Fruit fly (Drosophila melanogaster) whole organism, wandering third instar larva: ENCODE data around the gene TTLL4A.

ENCODE experiments used
- Abd-B ChIP-seq: fragments of >200 bp; optimal IDR thresholded peaks from 2 replicates; lab custom pipeline; 2017; ENCODE audit warnings: missing biosample characterization, missing genetic modification characterization
- CG32264 ChIP-seq: fragments of 200-800 bp; sonication (Bioruptor generic); optimal IDR thresholded peaks from 2 replicates; lab custom pipeline; 2016; ENCODE audit warnings: missing biosample characterization, missing genetic modification characterization
- CG9705 ChIP-seq: fragments of 200-800 bp; sonication (Bioruptor generic); optimal IDR thresholded peaks from 2 replicates; lab custom pipeline; 2018; ENCODE audit warnings: missing biosample characterization, mild to moderate bottlenecking, missing genetic modification characterization
- CrebA ChIP-seq: fragments of 200-800 bp; sonication (Bioruptor generic); optimal IDR thresholded peaks from 2 replicates; lab custom pipeline; 2016; ENCODE audit warnings: missing biosample characterization, mild to moderate bottlenecking, missing genetic modification characterization, borderline replicate concordance
- Dfd ChIP-seq: fragments of >200 bp; optimal IDR thresholded peaks from 2 replicates; lab custom pipeline; 2017; ENCODE audit warnings: missing biosample characterization, missing genetic modification characterization
- Dif ChIP-seq: fragments of 200-275, 200-300 bp; sonication (Bioruptor generic); optimal IDR thresholded peaks from 2 replicates; lab custom pipeline; 2018; ENCODE audit warnings: missing biosample characterization, missing genetic modification characterization; ENCODE audit not compliant: partially characterized antibody
- GATAd ChIP-seq: sonication (Bioruptor generic); optimal IDR thresholded peaks from 2 replicates; lab custom pipeline; 2016; ENCODE audit warnings: missing biosample characterization, missing genetic modification characterization
- HLH106 ChIP-seq: fragments of 200-800 bp; optimal IDR thresholded peaks from 3 replicates; lab custom pipeline; 2019; ENCODE audit warnings: missing biosample characterization, mild to moderate bottlenecking, missing genetic modification characterization, moderate library complexity
- Hnf4 ChIP-seq: fragments of 200-800 bp; sonication (Bioruptor generic); optimal IDR thresholded peaks from 2 replicates; lab custom pipeline; 2016; ENCODE audit warnings: missing biosample characterization, mild to moderate bottlenecking, missing genetic modification characterization
- Hr78 ChIP-seq: fragments of >200 bp; optimal IDR thresholded peaks from 2 replicates; lab custom pipeline; 2017; ENCODE audit warnings: missing biosample characterization, missing genetic modification characterization
- Hr83 ChIP-seq: fragments of 200-300 bp; sonication (Bioruptor generic); optimal IDR thresholded peaks from 2 replicates; lab custom pipeline; 2016; ENCODE audit warnings: missing biosample characterization, mild to moderate bottlenecking, missing genetic modification characterization, moderate library complexity; ENCODE audit not compliant: poor library complexity, severe bottlenecking
- Jra ChIP-seq: sonication (Bioruptor generic); optimal IDR thresholded peaks from 2 replicates; lab custom pipeline; 2016; ENCODE audit warnings: missing biosample characterization, missing genetic modification characterization
- Mio ChIP-seq: sonication (Bioruptor generic); optimal IDR thresholded peaks from 2 replicates; lab custom pipeline; 2016; ENCODE audit warnings: missing biosample characterization, missing genetic modification characterization
- Myc ChIP-seq: fragments of >200 bp; optimal IDR thresholded peaks from 2 replicates; lab custom pipeline; 2017
- N ChIP-seq: fragments of >200 bp; optimal IDR thresholded peaks from 2 replicates; lab custom pipeline; 2018; ENCODE audit warnings: missing biosample characterization, missing external identifiers, missing genetic modification characterization
- OdsH ChIP-seq: fragments of 200-800 bp; sonication (Bioruptor generic); optimal IDR thresholded peaks from 2 replicates; lab custom pipeline; 2016; ENCODE audit warnings: missing biosample characterization, mild to moderate bottlenecking, missing genetic modification characterization
- Rel ChIP-seq, 2 experiments: fragments of 200-800 bp; sonication (Bioruptor generic) in 1 of 2; optimal IDR thresholded peaks; 2 replicates in 1 of 2; 3 replicates in 1 of 2; lab custom pipeline; 2016 to 2019; ENCODE audit warnings: mild to moderate bottlenecking in 2 of 2, missing biosample characterization in 2 of 2, missing genetic modification characterization in 2 of 2, moderate library complexity in 1 of 2
- Sp1 ChIP-seq: fragments of 200-800 bp; sonication (Bioruptor generic); optimal IDR thresholded peaks from 3 replicates; lab custom pipeline; 2019; ENCODE audit warnings: missing biosample characterization, mild to moderate bottlenecking, missing genetic modification characterization, moderate library complexity
- br ChIP-seq: fragments of 200-800 bp; sonication (Bioruptor generic); optimal IDR thresholded peaks from 2 replicates; lab custom pipeline; 2016; ENCODE audit warnings: missing biosample characterization, missing genetic modification characterization
- brk ChIP-seq: fragments of 200-800 bp; sonication (Bioruptor generic); optimal IDR thresholded peaks from 2 replicates; lab custom pipeline; 2016; ENCODE audit warnings: missing biosample characterization, mild to moderate bottlenecking, missing genetic modification characterization
- dl ChIP-seq, 2 experiments: fragments of 175-275, 200-275 bp in 1 of 2; fragments of 200-275 bp in 1 of 2; sonication (Bioruptor generic); optimal IDR thresholded peaks; lab custom pipeline; 2018; ENCODE audit warnings: mild to moderate bottlenecking in 2 of 2, missing biosample characterization in 2 of 2, missing genetic modification characterization in 2 of 2, moderate library complexity in 2 of 2; ENCODE audit not compliant: partially characterized antibody in 2 of 2, insufficient read depth in 1 of 2
- dmrt93B ChIP-seq: fragments of 200-800 bp; sonication (Bioruptor generic); optimal IDR thresholded peaks from 2 replicates; lab custom pipeline; 2018; ENCODE audit warnings: missing biosample characterization, mild to moderate bottlenecking, missing genetic modification characterization
- dsf ChIP-seq: sonication (Bioruptor generic); optimal IDR thresholded peaks from 2 replicates; lab custom pipeline; 2016; ENCODE audit warnings: missing biosample characterization, missing genetic modification characterization, borderline replicate concordance
- foxo ChIP-seq, 2 experiments: fragments of 200-800 bp; sonication (Bioruptor generic); optimal IDR thresholded peaks; 2 replicates in 1 of 2; 3 replicates in 1 of 2; lab custom pipeline; 2016 to 2017; ENCODE audit warnings: missing biosample characterization in 2 of 2, missing genetic modification characterization in 2 of 2
- fru ChIP-seq: fragments of 200-800 bp; sonication (Bioruptor generic); optimal IDR thresholded peaks from 3 replicates; lab custom pipeline; 2016; ENCODE audit warnings: missing biosample characterization, mild to moderate bottlenecking, missing genetic modification characterization
- h ChIP-seq: fragments of 200-800 bp; sonication (Bioruptor generic); optimal IDR thresholded peaks from 3 replicates; lab custom pipeline; 2016; ENCODE audit warnings: missing biosample characterization, mild to moderate bottlenecking, missing genetic modification characterization
- jim ChIP-seq: fragments of 175-275, 200-325 bp; sonication (Bioruptor generic); optimal IDR thresholded peaks from 2 replicates; lab custom pipeline; 2016; ENCODE audit warnings: missing biosample characterization, mild to moderate bottlenecking, missing genetic modification characterization
- lola ChIP-seq: fragments of >200 bp; optimal IDR thresholded peaks from 2 replicates; lab custom pipeline; 2017; ENCODE audit warnings: missing biosample characterization, missing genetic modification characterization
- pan ChIP-seq: fragments of >200 bp; optimal IDR thresholded peaks from 2 replicates; lab custom pipeline; 2017
- psq ChIP-seq: fragments of 200-800 bp; sonication (Bioruptor generic); optimal IDR thresholded peaks from 3 replicates; lab custom pipeline; 2017; ENCODE audit warnings: missing biosample characterization, mild to moderate bottlenecking, missing genetic modification characterization, moderate library complexity
- rgr ChIP-seq: fragments of 200-800 bp; sonication (Bioruptor generic); optimal IDR thresholded peaks from 3 replicates; lab custom pipeline; 2016; ENCODE audit warnings: missing biosample characterization, mild to moderate bottlenecking, missing genetic modification characterization
- sage ChIP-seq: fragments of 200-800 bp; sonication (Bioruptor generic); optimal IDR thresholded peaks from 2 replicates; lab custom pipeline; 2016; ENCODE audit warnings: missing biosample characterization, mild to moderate bottlenecking, missing genetic modification characterization
- sv ChIP-seq: fragments of 200-800 bp; sonication (Bioruptor generic); optimal IDR thresholded peaks from 3 replicates; lab custom pipeline; 2016; ENCODE audit warnings: missing biosample characterization, missing genetic modification characterization
- tai ChIP-seq: sonication (Bioruptor generic); optimal IDR thresholded peaks from 2 replicates; lab custom pipeline; 2016; ENCODE audit warnings: missing biosample characterization, missing genetic modification characterization
- usp ChIP-seq: fragments of >200 bp; optimal IDR thresholded peaks from 2 replicates; lab custom pipeline; 2017; ENCODE audit warnings: missing biosample characterization, missing genetic modification characterization
- woc ChIP-seq: sonication (Bioruptor generic); optimal IDR thresholded peaks from 2 replicates; lab custom pipeline; 2016; ENCODE audit warnings: missing biosample characterization, mild to moderate bottlenecking, missing genetic modification characterization

TTLL4A gene

dm6 chr2L:11037583-11038517 lies 48.6 kb downstream of the TTLL4A start:
- TF ChIP-seq dsf (GFP tag; lab: Kevin White, UChicago) = no peak
- no peak for TF ChIP-seq Hr78
- TF ChIP-seq Myc (lab: Kevin White, UChicago) = no peak
- no peak for TF ChIP-seq woc
- TF ChIP-seq psq = no peak
- TF ChIP-seq lola (GFP tag; lab: Kevin White, UChicago) = no peak
- TF ChIP-seq OdsH (GFP tag; lab: Kevin White, UChicago) = no peak
- TF ChIP-seq Hr83 (GFP tag; lab: Kevin White, UChicago) = no peak
- TF ChIP-seq HLH106 (tag; lab: Kevin White, UChicago) = no peak
- no peak for TF ChIP-seq Mio (GFP tag; lab: Kevin White, UChicago)
- TF ChIP-seq br (GFP tag; lab: Kevin White, UChicago) = peak; percentile 36
- TF ChIP-seq Dif (GFP tag; lab: Kevin White, UChicago) = no peak
- TF ChIP-seq GATAd (GFP tag; lab: Kevin White, UChicago) = no peak
- TF ChIP-seq CrebA = no peak
- TF ChIP-seq Sp1 (GFP tag; lab: Kevin White, UChicago) = no peak
- TF ChIP-seq Rel (GFP tag; optimal IDR thresholded peaks at IDR 0.05; lab: Kevin White, UChicago) = no peak
- no peak for TF ChIP-seq Rel (tag; optimal IDR thresholded peaks at IDR 0.05; lab: Kevin White, UChicago)
- TF ChIP-seq pan (lab: Kevin White, UChicago) = no peak
- no peak for TF ChIP-seq N (GFP tag; lab: Kevin White, UChicago)
- TF ChIP-seq jim (GFP tag; lab: Kevin White, UChicago) = no peak
- TF ChIP-seq rgr = peak; percentile 16
- peak; percentile 27 for TF ChIP-seq fru
- TF ChIP-seq tai (GFP tag; lab: Kevin White, UChicago) = peak; percentile 43
- TF ChIP-seq usp = no peak
- TF ChIP-seq sv (GFP tag; lab: Kevin White, UChicago) = peak; percentile 43
- no peak for TF ChIP-seq Dfd (GFP tag; lab: Kevin White, UChicago)
- no peak for TF ChIP-seq sage (GFP tag; lab: Kevin White, UChicago)
- no peak for TF ChIP-seq dmrt93B (GFP tag; lab: Kevin White, UChicago)

- TF ChIP-seq jim (GFP tag; lab: Kevin White, UChicago) (no peak), sage (GFP tag; lab: Kevin White, UChicago) (peak; percentile 11), Dfd (GFP tag; lab: Kevin White, UChicago) (no peak), h (GFP tag; lab: Kevin White, UChicago) (peak; percentile 34), brk (peak; percentile 54), Rel (GFP tag; optimal IDR thresholded peaks at IDR 0.05; lab: Kevin White, UChicago) (no peak), Rel (tag; optimal IDR thresholded peaks at IDR 0.05; lab: Kevin White, UChicago) (peak; percentile 36), foxo (GFP tag; optimal IDR thresholded peaks at IDR 0.05; lab: Kevin White, UChicago) (no peak), Dif (GFP tag; lab: Kevin White, UChicago) (peak; percentile 38)
These were observed 49.7 kb downstream of the TTLL4A start for dm6 chr2L:11038918-11039317.

dm6 chr2L:11039548-11040144 lies 50.4 kb downstream of the TTLL4A start:
- TF ChIP-seq Hnf4 (GFP tag; lab: Kevin White, UChicago) (no peak), sage (GFP tag; lab: Kevin White, UChicago) (no peak), Hr78 (no peak), br (GFP tag; lab: Kevin White, UChicago) (no peak), jim (GFP tag; lab: Kevin White, UChicago) (no peak), Abd-B (GFP tag; lab: Kevin White, UChicago) (no peak), GATAd (GFP tag; lab: Kevin White, UChicago) (no peak), sv (GFP tag; lab: Kevin White, UChicago) (no peak), Rel (GFP tag; optimal IDR thresholded peaks at IDR 0.05; lab: Kevin White, UChicago) (no peak), Rel (tag; optimal IDR thresholded peaks at IDR 0.05; lab: Kevin White, UChicago) (no peak), dl (GFP tag; optimal IDR thresholded peaks at IDR 0.05; lab: Kevin White, UChicago; ENCODE audit: insufficient read depth in 1 of 2, partially characterized antibody in 2 of 2) (no peak), Dfd (GFP tag; lab: Kevin White, UChicago) (no peak), CG9705 (GFP tag; lab: Kevin White, UChicago) (no peak), Jra (GFP tag; lab: Kevin White, UChicago) (no peak), CrebA (no peak), dmrt93B (GFP tag; lab: Kevin White, UChicago) (no peak), CG32264 (GFP tag; lab: Kevin White, UChicago) (no peak), usp (no peak), tai (GFP tag; lab: Kevin White, UChicago) (no peak), lola (GFP tag; lab: Kevin White, UChicago) (no peak)
